Worm (Caenorhabditis elegans): ENCODE results near the gene col-111.

- TF ChIP-seq skn-1 (tag; optimal IDR thresholded peaks at IDR 0.05) (no peak), jun-1 (tag; optimal IDR thresholded peaks at IDR 0.05) (no peak), pqm-1 (tag; optimal IDR thresholded peaks at IDR 0.05) (no peak), sptf-1 (tag; optimal IDR thresholded peaks at IDR 0.05) (no peak), alr-1 (tag; optimal IDR thresholded peaks at IDR 0.05; ENCODE audit: borderline replicate concordance) (no peak), lin-39 (tag; optimal IDR thresholded peaks at IDR 0.05) (no peak), zip-4 (GFP tag; optimal IDR thresholded peaks at IDR 0.05) (no peak), elt-3 (tag; optimal IDR thresholded peaks at IDR 0.05) (no peak), elt-2 (tag; optimal IDR thresholded peaks at IDR 0.05) (no peak), ztf-4 (tag; optimal IDR thresholded peaks at IDR 0.05) (no peak), unc-30 (tag; optimal IDR thresholded peaks at IDR 0.05) (no peak)
Observed at ce11 chrIV:4633393-4633792, 24.4 kb downstream of the col-111 start, which contains the start of gene R105.1.

Measured in whole organism, L1 larva.